Worm (Caenorhabditis elegans) whole organism, mixed stage, embryonic: Measurements from ENCODE around the gene nsy-1.

Experiments used
- M03D4.4 ChIP-seq: sonication (generic microtip); optimal IDR thresholded peaks from 2 replicates; lab custom pipeline; 2017; ENCODE audit warnings: mild to moderate bottlenecking, missing genetic modification characterization, missing compliant biosample characterization
- bed-3 ChIP-seq: fragments of 200-800 bp; sonication (Bioruptor generic); optimal IDR thresholded peaks from 3 replicates; lab custom pipeline; 2018; ENCODE audit warnings: mild to moderate bottlenecking, missing genetic modification characterization, moderate library complexity, missing compliant biosample characterization
- blmp-1 ChIP-seq: fragments of 150-350 bp; optimal IDR thresholded peaks from 2 replicates; lab custom pipeline; 2014; ENCODE audit warnings: missing biosample characterization, missing genetic modification characterization
- ceh-39 ChIP-seq: fragments of 150-350 bp; optimal IDR thresholded peaks from 2 replicates; lab custom pipeline; 2014; ENCODE audit warnings: missing biosample characterization, missing genetic modification characterization
- ceh-43 ChIP-seq: fragments of 200-800 bp; sonication (Bioruptor generic); optimal IDR thresholded peaks from 2 replicates; lab custom pipeline; 2018; ENCODE audit warnings: mild to moderate bottlenecking, missing genetic modification characterization, moderate library complexity, missing compliant biosample characterization
- ceh-83 ChIP-seq: fragments of 200-800 bp; sonication (Bioruptor generic); optimal IDR thresholded peaks from 2 replicates; lab custom pipeline; 2018; ENCODE audit warnings: mild to moderate bottlenecking, missing genetic modification characterization, missing compliant biosample characterization
- ces-1 ChIP-seq: fragments of 150-350 bp; optimal IDR thresholded peaks from 2 replicates; lab custom pipeline; 2014; ENCODE audit warnings: missing biosample characterization, missing genetic modification reagents, missing genetic modification characterization
- cnd-1 ChIP-seq: fragments of 200-800 bp; sonication (Bioruptor generic); optimal IDR thresholded peaks from 2 replicates; lab custom pipeline; 2018; ENCODE audit warnings: mild to moderate bottlenecking, missing genetic modification characterization, missing compliant biosample characterization
- drap-1 ChIP-seq: fragments of 200-800 bp; sonication (Bioruptor generic); optimal IDR thresholded peaks from 3 replicates; lab custom pipeline; 2018; ENCODE audit warnings: mild to moderate bottlenecking, missing genetic modification characterization, missing compliant biosample characterization
- elt-1 ChIP-seq: sonication (generic microtip); optimal IDR thresholded peaks from 2 replicates; lab custom pipeline; 2017; ENCODE audit warnings: missing genetic modification characterization, mild to moderate bottlenecking, missing compliant biosample characterization, antibody characterized with exemption, moderate library complexity, borderline replicate concordance; ENCODE audit not compliant: insufficient read depth
- elt-3 ChIP-seq: fragments of 150-350 bp; optimal IDR thresholded peaks from 2 replicates; lab custom pipeline; 2014; ENCODE audit warnings: missing biosample characterization, missing genetic modification characterization
- flh-1 ChIP-seq: fragments of 200-800 bp; sonication (Bioruptor generic); optimal IDR thresholded peaks from 2 replicates; lab custom pipeline; 2018; ENCODE audit warnings: mild to moderate bottlenecking, missing genetic modification characterization, moderate library complexity, missing compliant biosample characterization
- ham-2 ChIP-seq: fragments of 200-800 bp; sonication (Bioruptor generic); optimal IDR thresholded peaks from 2 replicates; lab custom pipeline; 2018; ENCODE audit warnings: mild to moderate bottlenecking, missing genetic modification characterization, missing compliant biosample characterization
- hlh-1 ChIP-seq: fragments of 150-350 bp; optimal IDR thresholded peaks from 2 replicates; lab custom pipeline; 2014; ENCODE audit warnings: missing biosample characterization, missing genetic modification reagents, missing genetic modification characterization
- lin-13 ChIP-seq: fragments of 150-350 bp; optimal IDR thresholded peaks from 2 replicates; lab custom pipeline; 2014; ENCODE audit warnings: missing biosample characterization, missing genetic modification characterization
- lin-32 ChIP-seq: fragments of 200-800 bp; sonication (Bioruptor generic); optimal IDR thresholded peaks from 2 replicates; lab custom pipeline; 2018; ENCODE audit warnings: mild to moderate bottlenecking, missing genetic modification characterization, missing compliant biosample characterization
- lsy-2 ChIP-seq: fragments of 150-350 bp; optimal IDR thresholded peaks from 2 replicates; lab custom pipeline; 2014; ENCODE audit warnings: missing biosample characterization, missing genetic modification characterization
- mab-5 ChIP-seq: fragments of 150-350 bp; optimal IDR thresholded peaks from 2 replicates; lab custom pipeline; 2014; ENCODE audit warnings: missing biosample characterization, missing genetic modification characterization
- mep-1 ChIP-seq: fragments of 150-350 bp; optimal IDR thresholded peaks from 2 replicates; lab custom pipeline; 2017; ENCODE audit warnings: missing biosample characterization, missing genetic modification reagents, missing genetic modification characterization, inconsistent platforms
- mls-2 ChIP-seq: sonication (generic microtip); optimal IDR thresholded peaks from 2 replicates; lab custom pipeline; 2016; ENCODE audit warnings: mild to moderate bottlenecking, missing genetic modification characterization, moderate library complexity, missing compliant biosample characterization
- nhr-12 ChIP-seq: fragments of 150-350 bp; optimal IDR thresholded peaks from 2 replicates; lab custom pipeline; 2014; ENCODE audit warnings: missing biosample characterization, missing genetic modification characterization
- nhr-2 ChIP-seq: fragments of 150-350 bp; optimal IDR thresholded peaks from 2 replicates; lab custom pipeline; 2014; ENCODE audit warnings: missing biosample characterization, missing genetic modification characterization
- nhr-237 ChIP-seq: fragments of 150-350 bp; optimal IDR thresholded peaks from 2 replicates; lab custom pipeline; 2014; ENCODE audit warnings: missing biosample characterization, missing genetic modification characterization
- nhr-28 ChIP-seq: fragments of 150-350 bp; optimal IDR thresholded peaks from 2 replicates; lab custom pipeline; 2014; ENCODE audit warnings: missing biosample characterization, missing genetic modification characterization
- nhr-76 ChIP-seq: sonication (generic microtip); optimal IDR thresholded peaks from 2 replicates; lab custom pipeline; 2017; ENCODE audit warnings: missing biosample characterization, missing genetic modification characterization
- pha-4 ChIP-seq: fragments of 150-350 bp; optimal IDR thresholded peaks from 2 replicates; lab custom pipeline; 2018; ENCODE audit warnings: missing biosample characterization, missing genetic modification reagents, missing genetic modification characterization
- sem-2 ChIP-seq: fragments of 200-800 bp; sonication (Bioruptor generic); optimal IDR thresholded peaks from 2 replicates; lab custom pipeline; 2018; ENCODE audit warnings: mild to moderate bottlenecking, missing genetic modification characterization, missing compliant biosample characterization
- snpc-4 ChIP-seq: fragments of 150-350 bp; optimal IDR thresholded peaks from 2 replicates; lab custom pipeline; 2014; ENCODE audit warnings: missing biosample characterization, missing genetic modification characterization
- sptf-1 ChIP-seq: sonication (generic microtip); optimal IDR thresholded peaks from 2 replicates; lab custom pipeline; 2017; ENCODE audit warnings: mild to moderate bottlenecking, missing genetic modification characterization, moderate library complexity, missing compliant biosample characterization
- tbx-8 ChIP-seq: fragments of 200-800 bp; sonication (Bioruptor generic); optimal IDR thresholded peaks from 2 replicates; lab custom pipeline; 2018; ENCODE audit warnings: mild to moderate bottlenecking, missing genetic modification characterization, moderate library complexity, missing compliant biosample characterization
- unc-120 ChIP-seq: sonication (generic microtip); optimal IDR thresholded peaks from 2 replicates; lab custom pipeline; 2017; ENCODE audit warnings: missing genetic modification characterization, missing compliant biosample characterization; ENCODE audit not compliant: poor library complexity, severe bottlenecking
- unc-39 ChIP-seq: fragments of 150-350 bp; optimal IDR thresholded peaks from 2 replicates; lab custom pipeline; 2014; ENCODE audit warnings: missing biosample characterization, missing genetic modification characterization
- unc-62 ChIP-seq: fragments of 150-350 bp; optimal IDR thresholded peaks from 2 replicates; lab custom pipeline; 2014; ENCODE audit warnings: missing biosample characterization, missing genetic modification reagents, missing genetic modification characterization
- zip-8 ChIP-seq: fragments of 150-350 bp; optimal IDR thresholded peaks from 2 replicates; lab custom pipeline; 2014; ENCODE audit warnings: missing biosample characterization, missing genetic modification characterization
- ztf-11 ChIP-seq: fragments of 150-350 bp; optimal IDR thresholded peaks from 2 replicates; lab custom pipeline; 2014; ENCODE audit warnings: missing biosample characterization, missing genetic modification characterization

nsy-1 gene

ce11 chrII:5049249-5049648 lies 26.7 kb downstream of the nsy-1 start:
- TF ChIP-seq cnd-1 (tag; lab: Kevin White, UChicago) (no peak), unc-39 (no peak), snpc-4 (no peak), elt-1 (tag; lab: Kevin White, UChicago) (no peak), bed-3 (no peak), hlh-1 (no peak), lin-32 (GFP tag; lab: Kevin White, UChicago) (no peak), drap-1 (GFP tag; lab: Kevin White, UChicago) (no peak), flh-1 (no peak), unc-62 (GFP tag; lab: Kevin White, UChicago) (no peak), mep-1 (tag; lab: Kevin White, UChicago) (no peak), nhr-237 (tag; lab: Kevin White, UChicago) (no peak), ceh-43 (no peak), lin-13 (tag; lab: Kevin White, UChicago) (no peak), elt-3 (tag; lab: Kevin White, UChicago) (no peak), pha-4 (tag; lab: Kevin White, UChicago) (no peak)

- TF ChIP-seq lin-32 (GFP tag; lab: Kevin White, UChicago) (no peak), lsy-2 (tag; lab: Kevin White, UChicago) (no peak), ces-1 (GFP tag; lab: Kevin White, UChicago) (peak; percentile 17)
These were observed 27.3 kb downstream of the nsy-1 start, which contains the start of gene F33G12.6 for ce11 chrII:5049865-5050342. F33G12.6 (plus strand) TSS chrII:5049915.

- TF ChIP-seq sem-2 (GFP tag; lab: Kevin White, UChicago), result no peak
- no peak for TF ChIP-seq flh-1
- no peak for TF ChIP-seq tbx-8 (GFP tag; lab: Kevin White, UChicago)
- TF ChIP-seq zip-8 (tag; lab: Kevin White, UChicago), result no peak
- TF ChIP-seq hlh-1, result no peak
- TF ChIP-seq sptf-1 (tag; lab: Kevin White, UChicago), result no peak
- no peak for TF ChIP-seq snpc-4
- TF ChIP-seq ceh-39, result no peak
- no peak for TF ChIP-seq lsy-2 (tag; lab: Kevin White, UChicago)
- TF ChIP-seq ham-2 (GFP tag; lab: Kevin White, UChicago), result no peak
- TF ChIP-seq cnd-1 (tag; lab: Kevin White, UChicago), result no peak
- no peak for TF ChIP-seq ceh-83 (GFP tag; lab: Kevin White, UChicago)
- TF ChIP-seq elt-3 (tag; lab: Kevin White, UChicago), result no peak
- TF ChIP-seq drap-1 (GFP tag; lab: Kevin White, UChicago), result no peak
- no peak for TF ChIP-seq nhr-12 (tag; lab: Kevin White, UChicago)
These were observed 28.2 kb downstream of the nsy-1 start for ce11 chrII:5050776-5051175.

- TF ChIP-seq drap-1 (GFP tag; lab: Kevin White, UChicago) (peak; percentile 71), ceh-39 (peak; percentile 83), zip-8 (tag; lab: Kevin White, UChicago) (no peak), snpc-4 (no peak), sptf-1 (tag; lab: Kevin White, UChicago) (peak; percentile 62), elt-3 (tag; lab: Kevin White, UChicago) (peak; percentile 72), unc-62 (GFP tag; lab: Kevin White, UChicago) (peak; percentile 61), M03D4.4 (peak; percentile 50), ces-1 (GFP tag; lab: Kevin White, UChicago) (peak; percentile 82), tbx-8 (GFP tag; lab: Kevin White, UChicago) (no peak), nhr-28 (tag; lab: Kevin White, UChicago) (no peak), bed-3 (no peak), nhr-2 (no peak), hlh-1 (peak; percentile 83), mab-5 (tag; lab: Kevin White, UChicago) (peak; percentile 32), lsy-2 (tag; lab: Kevin White, UChicago) (peak; percentile 99), mep-1 (tag; lab: Kevin White, UChicago) (peak; percentile 96), nhr-76 (tag; lab: Kevin White, UChicago) (no peak), nhr-12 (tag; lab: Kevin White, UChicago) (peak; percentile 39), mls-2 (tag; lab: Kevin White, UChicago) (peak; percentile 76), cnd-1 (tag; lab: Kevin White, UChicago) (peak; percentile 61), ham-2 (GFP tag; lab: Kevin White, UChicago) (peak; percentile 69), elt-1 (tag; lab: Kevin White, UChicago) (peak; percentile 51), lin-32 (GFP tag; lab: Kevin White, UChicago) (no peak), unc-39 (no peak), lin-13 (tag; lab: Kevin White, UChicago) (peak; percentile 98), sem-2 (GFP tag; lab: Kevin White, UChicago) (no peak), ztf-11 (tag; lab: Kevin White, UChicago) (peak; percentile 50), pha-4 (tag; lab: Kevin White, UChicago) (peak; percentile 97), ceh-83 (GFP tag; lab: Kevin White, UChicago) (peak; percentile 30), unc-120 (peak; percentile 75), nhr-237 (tag; lab: Kevin White, UChicago) (peak; percentile 95), flh-1 (no peak), ceh-43 (peak; percentile 18), blmp-1 (tag; lab: Kevin White, UChicago) (no peak)
These were observed 32.6 kb downstream of the nsy-1 start, which contains the start of the genes ify-1 and rpl-22 for ce11 chrII:5055129-5055666. ify-1 (minus strand) TSS chrII:5055179. rpl-22 (plus strand) TSS chrII:5055616.
